Fruit fly (Drosophila melanogaster): ENCODE measurements around the gene CG15531.

CG15531 gene

DNA sequence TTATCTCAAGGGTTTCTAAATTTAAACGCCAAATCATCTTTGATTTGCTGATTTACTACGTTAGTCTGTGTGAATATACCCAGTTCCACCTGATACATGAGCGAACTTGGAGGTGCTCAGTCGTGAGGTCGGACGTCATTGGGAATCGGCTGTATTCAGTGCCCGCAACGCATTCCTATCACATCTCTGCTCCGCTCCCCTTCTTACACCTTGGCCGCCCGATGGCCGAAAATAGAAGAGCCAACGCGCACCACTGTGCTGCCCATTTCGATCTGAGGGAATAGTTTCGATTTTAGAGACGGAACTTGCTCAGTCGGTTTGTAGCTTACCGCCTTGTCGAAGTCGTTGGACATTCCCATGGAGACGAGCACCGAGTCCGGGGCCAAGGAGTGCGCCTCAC lies 19.7 kb downstream of the CG15531 start:
- TF ChIP-seq sd (tag; optimal IDR thresholded peaks at IDR 0.05) (peak; percentile 81), chif (GFP tag; optimal IDR thresholded peaks at IDR 0.05) (no peak), CG3726 (GFP tag; IDR thresholded peaks at IDR 0.05) (no peak), crol (GFP tag; IDR thresholded peaks at IDR 0.05) (peak; percentile 20; the same call in 1 of the 2 replicates), Med (GFP tag) (peak; percentile 26), CG12769 (tag; optimal IDR thresholded peaks at IDR 0.05) (peak; percentile 93), CG6791 (GFP tag; IDR thresholded peaks at IDR 0.05; ENCODE audit: partially characterized antibody) (peak; percentile 36; the same call in 1 of the 3 replicates), chinmo (GFP tag; IDR thresholded peaks at IDR 0.05; ENCODE audit: partially characterized antibody) (0 out of 4 replicates have a peak, but pooled peaks have one; percentile 15), sc (optimal IDR thresholded peaks at IDR 0.05) (no peak), sc (GFP tag; optimal IDR thresholded peaks at IDR 0.05) (no peak)

DNA sequence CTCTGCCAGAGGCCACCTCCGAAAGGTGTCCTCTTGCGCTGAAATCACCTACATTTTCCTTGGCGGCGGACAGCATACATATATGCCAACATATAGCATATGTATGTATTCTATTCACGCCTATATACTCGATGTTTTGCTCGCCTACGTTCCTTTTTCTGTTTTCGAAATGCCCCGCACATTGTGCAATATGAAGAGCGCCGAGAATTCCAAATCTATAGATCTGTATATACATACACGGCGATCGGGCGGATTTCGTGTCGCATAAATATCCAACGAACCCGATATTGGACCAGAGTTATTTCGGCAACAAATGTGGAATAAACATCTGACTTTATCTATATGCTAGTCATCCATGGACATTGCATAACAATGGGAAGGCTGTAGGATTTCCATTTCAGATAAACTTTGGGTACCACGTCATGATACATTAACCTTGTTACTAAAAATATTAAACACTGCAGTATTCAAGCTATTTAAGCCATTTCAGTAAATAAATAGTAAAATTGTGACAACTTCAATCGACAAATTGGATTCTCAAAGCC lies 20.9 kb downstream of the CG15531 start:
- TF ChIP-seq sr (GFP tag; IDR thresholded peaks at IDR 0.05), result peak; percentile 81
- peak; percentile 65; the same call in 1 of the 3 replicates for TF ChIP-seq so (GFP tag; IDR thresholded peaks at IDR 0.05)
- TF ChIP-seq sd (tag; optimal IDR thresholded peaks at IDR 0.05), result peak; percentile 83
- peak; percentile 37 for TF ChIP-seq Ets65A (GFP tag)
- TF ChIP-seq Pdp1 (GFP tag; optimal IDR thresholded peaks at IDR 0.05), result peak in 1 of 2 experiments; percentile 96
- 0 out of 4 replicates have a peak, but pooled peaks have one; percentile 21 for TF ChIP-seq chinmo (GFP tag; IDR thresholded peaks at IDR 0.05; ENCODE audit: partially characterized antibody)
- no peak for TF ChIP-seq Atf-2 (GFP tag; optimal IDR thresholded peaks at IDR 0.05)
- no peak for TF ChIP-seq CG10366 (GFP tag; IDR thresholded peaks at IDR 0.05)
- peak; percentile 62 for TF ChIP-seq CG12769 (tag; optimal IDR thresholded peaks at IDR 0.05)
- TF ChIP-seq her (GFP tag; optimal IDR thresholded peaks at IDR 0.05), result no peak

DNA sequence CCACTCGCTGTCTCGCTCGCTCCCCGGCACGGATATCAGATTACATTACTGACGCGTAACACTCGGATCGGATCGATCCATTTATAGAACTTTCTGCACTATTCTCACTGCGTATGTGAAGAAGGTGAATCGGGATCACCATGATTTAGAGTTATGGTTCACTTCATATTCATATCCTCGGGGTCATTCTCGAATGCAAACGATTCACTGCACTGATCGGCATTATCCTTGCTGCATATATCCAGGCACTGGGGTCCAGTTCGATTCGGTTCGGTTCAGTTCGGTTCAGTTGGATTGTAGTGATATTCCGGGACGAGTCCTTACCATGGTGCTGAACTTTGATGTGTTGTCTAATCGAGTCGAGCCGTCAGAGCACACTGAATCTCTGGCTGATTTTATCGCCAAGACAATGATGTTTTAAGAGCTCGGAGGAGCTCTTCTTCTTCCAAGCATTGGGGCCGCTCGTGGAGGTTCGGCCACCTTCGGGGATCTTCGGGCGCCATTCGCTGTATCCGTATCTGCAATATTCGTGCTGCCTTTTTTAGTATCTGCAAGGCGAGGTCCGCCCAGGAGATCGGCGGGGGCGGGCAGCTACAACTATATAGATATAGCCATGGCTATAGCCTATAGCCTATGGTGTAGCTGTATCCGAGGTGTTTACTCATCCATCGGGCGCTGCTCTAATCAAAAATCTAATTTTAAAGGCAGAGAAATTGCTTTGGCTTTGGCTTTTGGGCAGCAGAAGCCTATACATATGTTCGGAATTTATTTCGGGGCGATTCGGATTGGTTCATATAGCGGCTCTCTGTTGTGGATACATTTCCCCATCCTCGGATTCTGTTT lies 21.6 kb downstream of the CG15531 start, which contains the start of gene Mlc2:
Gene Mlc2 (minus strand): TSS at position 392 of the 843 bp plus-strand sequence.
- TF ChIP-seq bowl (GFP tag; IDR thresholded peaks at IDR 0.05) (no peak), Mrtf (GFP tag; IDR thresholded peaks at IDR 0.05) (peak; percentile 54; the same call in 1 of the 3 replicates), Meics (GFP tag; optimal IDR thresholded peaks at IDR 0.05) (no peak), maf-S (GFP tag; optimal IDR thresholded peaks at IDR 0.05) (no peak), CG2678 (tag; optimal IDR thresholded peaks at IDR 0.05) (no peak), gce (GFP tag; IDR thresholded peaks at IDR 0.05) (0 out of 3 replicates have a peak, but pooled peaks have one; percentile 27), bab2 (GFP tag; optimal IDR thresholded peaks at IDR 0.05) (no peak), CG17361 (GFP tag; IDR thresholded peaks at IDR 0.05) (no peak), hkb (optimal IDR thresholded peaks at IDR 0.05) (no peak), hkb (GFP tag; IDR thresholded peaks at IDR 0.05) (no peak), CG3995 (GFP tag; optimal IDR thresholded peaks at IDR 0.05) (no peak), lola (GFP tag; optimal IDR thresholded peaks at IDR 0.05) (no peak), Hr51 (GFP tag; optimal IDR thresholded peaks at IDR 0.05) (no peak), CG31441 (GFP tag; IDR thresholded peaks at IDR 0.05) (no peak), CG2120 (GFP tag; optimal IDR thresholded peaks at IDR 0.05) (no peak), CG1233 (GFP tag; optimal IDR thresholded peaks at IDR 0.05) (no peak), CG13287 (GFP tag; IDR thresholded peaks at IDR 0.05; ENCODE audit: partially characterized antibody) (no peak), CG8089 (GFP tag; optimal IDR thresholded peaks at IDR 0.05) (no peak), BEAF-32 (GFP tag; optimal IDR thresholded peaks at IDR 0.05) (no peak), CG18619 (GFP tag; optimal IDR thresholded peaks at IDR 0.05) (no peak), mam (GFP tag; optimal IDR thresholded peaks at IDR 0.05) (no peak), Deaf1 (tag; optimal IDR thresholded peaks at IDR 0.05) (peak; percentile 95), CG4730 (GFP tag; IDR thresholded peaks at IDR 0.05) (no peak), CG2129 (GFP tag; IDR thresholded peaks at IDR 0.05; ENCODE audit: partially characterized antibody) (no peak), sr (GFP tag; IDR thresholded peaks at IDR 0.05) (peak; percentile 52; the same call in 1 of the 3 replicates), CG8765 (GFP tag; IDR thresholded peaks at IDR 0.05) (no peak), Ptx1 (GFP tag; IDR thresholded peaks at IDR 0.05) (no peak), CG4854 (GFP tag; optimal IDR thresholded peaks at IDR 0.05) (no peak), Rfx (GFP tag; IDR thresholded peaks at IDR 0.05) (no peak), CG11560 (tag; IDR thresholded peaks at IDR 0.05) (no peak)

All from whole organism, embryonic.